Worm (Caenorhabditis elegans): Measurements from ENCODE around the gene F54H5.3.

DNA sequence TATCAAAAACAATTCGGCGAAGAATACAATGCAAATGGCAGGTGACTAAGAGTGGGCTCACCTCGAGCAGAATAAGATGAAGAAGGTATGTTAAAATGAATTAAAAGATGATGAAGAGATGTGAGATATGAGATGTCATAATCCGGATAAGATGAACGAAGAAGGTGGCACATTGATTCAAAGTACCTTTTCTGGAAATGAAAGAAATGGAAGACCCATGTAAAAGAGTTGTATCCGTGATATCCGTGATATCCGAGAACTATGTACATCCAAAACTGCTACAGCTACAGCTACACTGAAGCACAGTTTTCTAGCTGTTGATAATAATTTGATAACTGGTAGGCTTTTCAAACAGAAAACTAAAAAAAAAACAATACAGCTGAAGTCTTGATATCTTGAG lies 27.0 kb downstream of the F54H5.3 start, which contains the start of gene oig-8:
- no peak for TF ChIP-seq unc-130 (GFP tag; optimal IDR thresholded peaks at IDR 0.05)
- no peak for TF ChIP-seq nhr-6 (tag; optimal IDR thresholded peaks at IDR 0.05)
- no peak for TF ChIP-seq pha-4 (GFP tag; IDR thresholded peaks at IDR 0.05)
- TF ChIP-seq pha-4 (tag; optimal IDR thresholded peaks at IDR 0.05): no peak
- no peak for TF ChIP-seq ctbp-1 (GFP tag; IDR thresholded peaks at IDR 0.05)
- TF ChIP-seq ceh-82 (tag; optimal IDR thresholded peaks at IDR 0.05): no peak
- TF ChIP-seq lsy-2 (tag; optimal IDR thresholded peaks at IDR 0.05): no peak
- no peak for TF ChIP-seq ces-1 (GFP tag; optimal IDR thresholded peaks at IDR 0.05)
- no peak for TF ChIP-seq unc-62 (GFP tag; optimal IDR thresholded peaks at IDR 0.05 in 1 of 2)
- no peak for TF ChIP-seq unc-62 (tag; optimal IDR thresholded peaks at IDR 0.05)

Data from whole organism, L4 larva.